Worm (Caenorhabditis elegans): ENCODE measurements around the gene F59B10.4.

DNA sequence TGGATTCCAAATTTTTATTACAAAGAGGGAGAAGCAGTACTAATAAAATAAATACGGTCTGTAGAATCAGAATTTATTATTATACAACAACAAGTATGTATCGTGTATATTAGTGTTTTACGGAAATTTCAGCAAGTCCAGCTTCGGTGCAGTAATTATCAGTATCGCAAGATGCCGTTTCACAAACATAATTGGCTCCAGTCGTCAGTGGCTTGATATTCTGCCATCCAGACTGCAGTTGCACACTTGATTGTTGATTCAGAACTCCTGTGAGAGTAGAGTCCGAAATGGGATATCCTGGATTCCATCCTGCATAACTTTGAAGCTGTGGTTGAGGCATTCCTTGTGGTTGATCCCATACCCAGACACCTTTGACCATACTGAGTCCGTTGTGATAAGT lies 38.9 kb downstream of the F59B10.4 start:
- TF ChIP-seq snpc-4 (tag; optimal IDR thresholded peaks at IDR 0.05) (no peak), lin-39 (tag; optimal IDR thresholded peaks at IDR 0.05) (no peak), lin-13 (GFP tag; optimal IDR thresholded peaks at IDR 0.05) (no peak), nhr-77 (tag; optimal IDR thresholded peaks at IDR 0.05) (no peak), ceh-82 (tag; optimal IDR thresholded peaks at IDR 0.05) (no peak), ztf-11 (tag; optimal IDR thresholded peaks at IDR 0.05) (no peak)

Measured in whole organism, L1 larva.